Worm (Caenorhabditis elegans) whole organism, midembryonic: Measurements from ENCODE around the gene C17E7.12.

Source experiments
- T22C8.4 ChIP-seq: fragments of 200-800 bp; sonication (Bioruptor generic); IDR thresholded peaks from 2 replicates; pipeline ENCODE4 v1.3.6; 2022; ENCODE audit warnings: missing genetic modification characterization, missing compliant biosample characterization
- cog-1 ChIP-seq: sonication (generic microtip); optimal IDR thresholded peaks from 2 replicates; lab custom pipeline; 2016; ENCODE audit warnings: missing genetic modification characterization, missing compliant biosample characterization
- flt-1 ChIP-seq: fragments of 200-800 bp; sonication (Bioruptor generic); IDR thresholded peaks from 2 replicates; pipeline ENCODE4 v1.3.6; 2022; ENCODE audit warnings: missing genetic modification characterization, missing compliant biosample characterization
- med-1 ChIP-seq: sonication (generic microtip); optimal IDR thresholded peaks from 2 replicates; lab custom pipeline; 2017; ENCODE audit warnings: missing genetic modification characterization, mild to moderate bottlenecking, missing compliant biosample characterization, antibody characterized with exemption, missing genetic modification reagents; ENCODE audit not compliant: insufficient read depth
- ref-1 ChIP-seq: fragments of 200-800 bp; sonication (Bioruptor generic); conservative IDR thresholded peaks from 2 replicates; pipeline ENCODE4 v1.3.6; 2022; ENCODE audit warnings: missing genetic modification reagents, missing genetic modification characterization, missing compliant biosample characterization
- tab-1 ChIP-seq: fragments of 200-800 bp; sonication (Bioruptor generic); IDR thresholded peaks from 2 replicates; pipeline ENCODE4 v1.3.6; 2022; ENCODE audit warnings: missing genetic modification characterization, missing compliant biosample characterization
- ztf-23 ChIP-seq: fragments of 200-800 bp; sonication (Bioruptor generic); IDR thresholded peaks from 2 replicates; pipeline ENCODE4 v1.3.6; 2022; ENCODE audit warnings: missing genetic modification reagents, missing genetic modification characterization, missing compliant biosample characterization
- ztf-29 ChIP-seq: fragments of 200-800 bp; sonication (Bioruptor generic); IDR thresholded peaks from 2 replicates; pipeline ENCODE4 v1.3.6; 2022; ENCODE audit warnings: missing genetic modification reagents, missing genetic modification characterization, missing compliant biosample characterization

ce11 chrV:3931326-3931725, 39.5 kb upstream of the C17E7.12 start, which contains the start of gene srx-63:
- TF ChIP-seq cog-1 (tag; lab: Kevin White, UChicago), result no peak
- no peak for TF ChIP-seq tab-1 (GFP tag; lab: Robert Waterston, UW)
- no peak for TF ChIP-seq med-1
- no peak for TF ChIP-seq ztf-23 (GFP tag; lab: Robert Waterston, UW)
- TF ChIP-seq T22C8.4 (GFP tag; lab: Robert Waterston, UW), result no peak
- TF ChIP-seq ztf-29, result no peak
- TF ChIP-seq ref-1 (GFP tag; lab: Robert Waterston, UW), result no peak
- TF ChIP-seq flt-1 (GFP tag; lab: Robert Waterston, UW), result no peak
